Fruit fly (Drosophila melanogaster) whole organism, embryonic: ENCODE results near the gene chif.

Experiments used
- Atf3 ChIP-seq: fragments of 200-800 bp; sonication (Bioruptor generic); optimal IDR thresholded peaks from 3 replicates; lab custom pipeline; 2016; ENCODE audit warnings: missing biosample characterization, missing genetic modification characterization
- CG6813 ChIP-seq: fragments of 200-800 bp; sonication (Bioruptor generic); optimal IDR thresholded peaks from 2 replicates; lab custom pipeline; 2017; ENCODE audit warnings: missing biosample characterization, missing genetic modification characterization, mild to moderate bottlenecking, moderate library complexity, missing genetic modification reagents
- Opbp ChIP-seq: fragments of 200-800 bp; sonication (Bioruptor generic); IDR thresholded peaks from 3 replicates; pipeline ENCODE4 v1.3.6; 2022; ENCODE audit warnings: missing biosample characterization, missing genetic modification characterization; ENCODE audit not compliant: partially characterized antibody

DNA sequence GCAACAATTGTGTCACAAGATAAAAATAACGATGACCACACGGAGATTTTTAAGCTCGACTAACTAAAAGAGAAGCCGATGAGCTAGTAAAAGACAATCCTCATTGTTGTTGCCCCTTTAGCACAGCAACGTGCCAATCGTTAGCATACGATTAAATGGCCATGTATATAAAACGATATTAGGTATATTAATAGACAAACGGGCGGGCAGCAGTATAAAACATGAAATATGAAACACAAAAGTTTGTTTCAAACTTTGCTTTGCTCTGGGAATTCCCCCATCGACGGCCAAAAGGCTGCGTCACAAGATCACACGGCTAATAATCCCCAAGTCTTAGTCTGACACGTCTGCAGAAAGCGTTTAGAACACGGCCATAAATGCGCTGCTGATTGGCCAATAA, 36.0 kb downstream of the chif start:
- TF ChIP-seq CG6813 (no peak), Atf3 (GFP tag; lab: Kevin White, UChicago) (no peak), Opbp (GFP tag; lab: Robert Waterston, UW) (no peak)
